Fruit fly (Drosophila melanogaster) whole organism, embryonic: ENCODE data around the gene CG5810.

Experiments used
- Atf6 ChIP-seq: fragments of 200-800 bp; sonication (Bioruptor generic); IDR thresholded peaks from 2 replicates; pipeline ENCODE4 v1.3.6; 2022; ENCODE audit warnings: missing biosample characterization, missing genetic modification characterization
- Bgb ChIP-seq: fragments of 200-800 bp; sonication (Bioruptor generic); IDR thresholded peaks from 2 replicates; pipeline ENCODE4 v1.3.6; 2022; ENCODE audit warnings: missing biosample characterization, missing genetic modification characterization; ENCODE audit not compliant: partially characterized antibody
- BtbVII ChIP-seq: fragments of 200-800 bp; sonication (Bioruptor generic); optimal IDR thresholded peaks from 3 replicates; lab custom pipeline; 2017; ENCODE audit warnings: missing biosample characterization, mild to moderate bottlenecking, missing genetic modification characterization
- Bteb2 ChIP-seq: fragments of 200-800 bp; sonication (Bioruptor generic); optimal IDR thresholded peaks from 2 replicates; lab custom pipeline; 2016; ENCODE audit warnings: missing biosample characterization, missing genetic modification characterization
- CG10274 ChIP-seq: fragments of 200-800 bp; sonication (Bioruptor generic); optimal IDR thresholded peaks from 3 replicates; lab custom pipeline; 2017; ENCODE audit warnings: missing biosample characterization, mild to moderate bottlenecking, missing genetic modification characterization
- CG13123 ChIP-seq: fragments of 200-800 bp; sonication (Bioruptor generic); optimal IDR thresholded peaks from 2 replicates; lab custom pipeline; 2016; ENCODE audit warnings: missing biosample characterization, missing genetic modification characterization
- CG15514 ChIP-seq: fragments of 200-800 bp; sonication (Bioruptor generic); optimal IDR thresholded peaks from 3 replicates; lab custom pipeline; 2017; ENCODE audit warnings: missing biosample characterization, missing genetic modification characterization, mild to moderate bottlenecking, moderate library complexity, missing genetic modification reagents
- CG17385 ChIP-seq: fragments of 200-800 bp; sonication (Bioruptor generic); optimal IDR thresholded peaks from 3 replicates; lab custom pipeline; 2018; ENCODE audit warnings: missing biosample characterization, mild to moderate bottlenecking, missing genetic modification characterization
- CG2678 ChIP-seq: fragments of 200-800 bp; sonication (Bioruptor generic); optimal IDR thresholded peaks from 3 replicates; lab custom pipeline; 2019; ENCODE audit warnings: missing biosample characterization, mild to moderate bottlenecking, missing genetic modification characterization, moderate library complexity
- CG31365 ChIP-seq: fragments of 200-800 bp; sonication (Bioruptor generic); optimal IDR thresholded peaks from 2 replicates; lab custom pipeline; 2018; ENCODE audit warnings: missing biosample characterization, mild to moderate bottlenecking, missing genetic modification characterization
- CG33213 ChIP-seq: fragments of 200-800 bp; sonication (Bioruptor generic); optimal IDR thresholded peaks from 3 replicates; lab custom pipeline; 2016; ENCODE audit warnings: missing biosample characterization, missing genetic modification characterization
- CG34224 ChIP-seq: fragments of 200-800 bp; sonication (Bioruptor generic); IDR thresholded peaks from 3 replicates; pipeline ENCODE4 v1.3.6; 2022; ENCODE audit warnings: missing biosample characterization, missing genetic modification characterization; ENCODE audit not compliant: partially characterized antibody
- CG34422 ChIP-seq: fragments of 200-800 bp; sonication (Bioruptor generic); IDR thresholded peaks from 3 replicates; pipeline ENCODE4 v1.3.6; 2022; ENCODE audit warnings: missing biosample characterization, missing genetic modification characterization
- CG3726 ChIP-seq: fragments of 200-800 bp; sonication (Bioruptor generic); IDR thresholded peaks from 3 replicates; pipeline ENCODE4, ENCODE4 v1.3.6; 2022; ENCODE audit warnings: missing biosample characterization, missing genetic modification characterization
- CG3847 ChIP-seq: fragments of 200-800 bp; sonication (Bioruptor generic); IDR thresholded peaks from 2 replicates; pipeline ENCODE4 v1.3.6; 2022; ENCODE audit warnings: missing biosample characterization, missing genetic modification characterization
- CG6254 ChIP-seq: fragments of 200-800 bp; sonication (Bioruptor generic); optimal IDR thresholded peaks from 3 replicates; lab custom pipeline; 2017; ENCODE audit warnings: mild to moderate bottlenecking, missing biosample characterization, missing genetic modification reagents, missing genetic modification characterization
- CG6765 ChIP-seq: fragments of 200-800 bp; sonication (Bioruptor generic); optimal IDR thresholded peaks from 3 replicates; lab custom pipeline; 2017; ENCODE audit warnings: missing biosample characterization, mild to moderate bottlenecking, missing genetic modification characterization
- CG7271 ChIP-seq: fragments of 200-800 bp; sonication (Bioruptor generic); optimal IDR thresholded peaks from 2 replicates; lab custom pipeline; 2018; ENCODE audit warnings: missing biosample characterization, mild to moderate bottlenecking, missing genetic modification characterization, moderate library complexity
- CG7357 ChIP-seq: fragments of 200-800 bp; sonication (Bioruptor generic); IDR thresholded peaks from 3 replicates; pipeline ENCODE4 v1.3.6; 2022; ENCODE audit warnings: missing biosample characterization, missing genetic modification characterization
- CG7963 ChIP-seq: fragments of 200-800 bp; sonication (Bioruptor generic); IDR thresholded peaks from 3 replicates; pipeline ENCODE4 v1.3.6; 2022; ENCODE audit warnings: missing biosample characterization, missing genetic modification characterization; ENCODE audit not compliant: partially characterized antibody
- CG7987 ChIP-seq: fragments of 200-800 bp; sonication (Bioruptor generic); optimal IDR thresholded peaks from 2 replicates; lab custom pipeline; 2018; ENCODE audit warnings: missing biosample characterization, mild to moderate bottlenecking, missing genetic modification characterization, moderate library complexity
- CG8089 ChIP-seq: fragments of 200-800 bp; sonication (Bioruptor generic); optimal IDR thresholded peaks from 3 replicates; lab custom pipeline; 2016; ENCODE audit warnings: missing biosample characterization, missing genetic modification characterization
- CG9727 ChIP-seq: fragments of 200-800 bp; sonication (Bioruptor generic); optimal IDR thresholded peaks from 3 replicates; lab custom pipeline; 2017; ENCODE audit warnings: missing biosample characterization, mild to moderate bottlenecking, missing genetic modification characterization
- CG9932 ChIP-seq: fragments of 200-800 bp; sonication (Bioruptor generic); IDR thresholded peaks from 2 replicates; pipeline ENCODE4 v1.3.6; 2022; ENCODE audit warnings: missing biosample characterization, missing genetic modification characterization
- CHES-1-like ChIP-seq: fragments of 200-800 bp; sonication (Bioruptor generic); optimal IDR thresholded peaks from 2 replicates; lab custom pipeline; 2016; ENCODE audit warnings: missing biosample characterization, missing genetic modification characterization
- Camta ChIP-seq: fragments of 200-800 bp; sonication (Bioruptor generic); optimal IDR thresholded peaks from 2 replicates; lab custom pipeline; 2016; ENCODE audit warnings: missing biosample characterization, missing genetic modification characterization
- CoRest ChIP-seq: fragments of 200-800 bp; sonication (Bioruptor generic); optimal IDR thresholded peaks from 3 replicates; lab custom pipeline; 2018; ENCODE audit warnings: missing biosample characterization, mild to moderate bottlenecking, missing genetic modification characterization, moderate library complexity
- Dek ChIP-seq: fragments of 200-800 bp; sonication (Bioruptor generic); optimal IDR thresholded peaks from 3 replicates; lab custom pipeline; 2019; ENCODE audit warnings: missing biosample characterization, mild to moderate bottlenecking, missing genetic modification characterization, moderate library complexity
- Dp ChIP-seq: fragments of 200-800 bp; sonication (Bioruptor generic); optimal IDR thresholded peaks from 2 replicates; lab custom pipeline; 2018; ENCODE audit warnings: missing biosample characterization, mild to moderate bottlenecking, missing genetic modification characterization, moderate library complexity
- Ets97D ChIP-seq: fragments of 200-800 bp; sonication (Bioruptor generic); optimal IDR thresholded peaks from 3 replicates; lab custom pipeline; 2016; ENCODE audit warnings: missing biosample characterization, missing genetic modification characterization
- HmgZ ChIP-seq: fragments of 200-800 bp; sonication (Bioruptor generic); optimal IDR thresholded peaks from 2 replicates; lab custom pipeline; 2018; ENCODE audit warnings: missing biosample characterization, mild to moderate bottlenecking, missing genetic modification characterization
- Opbp ChIP-seq: fragments of 200-800 bp; sonication (Bioruptor generic); IDR thresholded peaks from 3 replicates; pipeline ENCODE4 v1.3.6; 2022; ENCODE audit warnings: missing biosample characterization, missing genetic modification characterization; ENCODE audit not compliant: partially characterized antibody
- Tbp ChIP-seq: fragments of >200 bp; optimal IDR thresholded peaks from 2 replicates; lab custom pipeline; 2018; ENCODE audit warnings: missing biosample characterization, missing genetic modification characterization
- aop ChIP-seq: fragments of 200-800 bp; sonication (Bioruptor generic); IDR thresholded peaks from 2 replicates; pipeline ENCODE4 v1.3.6; 2022; ENCODE audit warnings: missing biosample characterization, missing genetic modification characterization
- ara ChIP-seq: fragments of 200-800 bp; sonication (Bioruptor generic); IDR thresholded peaks from 2 replicates; pipeline ENCODE4 v1.3.6; 2022; ENCODE audit warnings: missing biosample characterization, missing genetic modification characterization
- ash1 ChIP-seq: fragments of 200-800 bp; sonication (Bioruptor generic); optimal IDR thresholded peaks from 2 replicates; lab custom pipeline; 2018; ENCODE audit warnings: missing biosample characterization, mild to moderate bottlenecking, missing genetic modification characterization
- chn ChIP-seq: fragments of 200-800 bp; sonication (Bioruptor generic); optimal IDR thresholded peaks from 2 replicates; lab custom pipeline; 2016; ENCODE audit warnings: missing biosample characterization, missing genetic modification characterization
- cwo ChIP-seq: fragments of 200-800 bp; sonication (Bioruptor generic); optimal IDR thresholded peaks from 3 replicates; lab custom pipeline; 2017; ENCODE audit warnings: missing biosample characterization, missing genetic modification characterization, mild to moderate bottlenecking, moderate library complexity, missing genetic modification reagents
- disco-r ChIP-seq: fragments of 200-800 bp; sonication (Bioruptor generic); optimal IDR thresholded peaks from 2 replicates; lab custom pipeline; 2016; ENCODE audit warnings: missing biosample characterization, missing genetic modification characterization
- dmrt99B ChIP-seq: fragments of 200-800 bp; sonication (Bioruptor generic); optimal IDR thresholded peaks from 2 replicates; lab custom pipeline; 2018; ENCODE audit warnings: missing biosample characterization, mild to moderate bottlenecking, missing genetic modification characterization, moderate library complexity
- ewg ChIP-seq: fragments of 200-800 bp; sonication (Bioruptor generic); optimal IDR thresholded peaks from 3 replicates; lab custom pipeline; 2017; ENCODE audit warnings: mild to moderate bottlenecking, missing biosample characterization, missing genetic modification reagents, missing genetic modification characterization
- fd3F ChIP-seq: fragments of 200-800 bp; sonication (Bioruptor generic); optimal IDR thresholded peaks from 2 replicates; lab custom pipeline; 2018; ENCODE audit warnings: missing biosample characterization, mild to moderate bottlenecking, missing genetic modification characterization, moderate library complexity
- grau ChIP-seq: fragments of 200-800 bp; optimal IDR thresholded peaks from 3 replicates; lab custom pipeline; 2019; ENCODE audit warnings: missing biosample characterization, mild to moderate bottlenecking, missing genetic modification characterization, moderate library complexity
- ken ChIP-seq: fragments of 200-800 bp; sonication (Bioruptor generic); IDR thresholded peaks from 3 replicates; pipeline ENCODE4 v1.3.6; 2022; ENCODE audit warnings: missing biosample characterization, missing genetic modification characterization
- klu ChIP-seq: fragments of 200-800 bp; sonication (Bioruptor generic); IDR thresholded peaks from 2 replicates; pipeline ENCODE4 v1.3.6; 2022; ENCODE audit warnings: missing biosample characterization, missing genetic modification characterization
- row ChIP-seq: fragments of 200-800 bp; sonication (Bioruptor generic); IDR thresholded peaks from 3 replicates; pipeline ENCODE4 v1.3.6; 2022; ENCODE audit warnings: missing biosample characterization, missing genetic modification characterization
- schlank ChIP-seq: fragments of 200-800 bp; sonication (Bioruptor generic); optimal IDR thresholded peaks from 2 replicates; lab custom pipeline; 2018; ENCODE audit warnings: missing biosample characterization, mild to moderate bottlenecking, missing genetic modification characterization
- seq ChIP-seq: fragments of 200-800 bp; sonication (Bioruptor generic); IDR thresholded peaks from 2 replicates; pipeline ENCODE4 v1.3.6; 2022; ENCODE audit warnings: missing biosample characterization, missing genetic modification characterization
- sqz ChIP-seq: fragments of 200-800 bp; sonication (Bioruptor generic); optimal IDR thresholded peaks from 3 replicates; lab custom pipeline; 2018; ENCODE audit warnings: missing biosample characterization, mild to moderate bottlenecking, missing genetic modification characterization
- stwl ChIP-seq: fragments of 200-800 bp; sonication (Bioruptor generic); optimal IDR thresholded peaks from 3 replicates; lab custom pipeline; 2018; ENCODE audit warnings: missing biosample characterization, mild to moderate bottlenecking, missing genetic modification characterization, moderate library complexity
- toy ChIP-seq: fragments of 200-800 bp; sonication (Bioruptor generic); IDR thresholded peaks from 2 replicates; pipeline ENCODE4 v1.3.6; 2022; ENCODE audit warnings: missing biosample characterization, missing genetic modification characterization

Gene CG5810

dm6 chr3R:21180391-21180796, 16.8 kb downstream of the CG5810 start (continued):
- no peak for TF ChIP-seq Camta (GFP tag; lab: Kevin White, UChicago)
- no peak for TF ChIP-seq CG10274
- TF ChIP-seq CG7271 (tag; lab: Kevin White, UChicago) = no peak
- TF ChIP-seq CG8089 (GFP tag; lab: Kevin White, UChicago) = no peak
- TF ChIP-seq Bteb2 (GFP tag; lab: Kevin White, UChicago) = no peak
- 0 out of 2 replicates have a peak, but pooled peaks have one; percentile 37 for TF ChIP-seq Atf6 (GFP tag; lab: Robert Waterston, UW)
- TF ChIP-seq dmrt99B (tag; lab: Kevin White, UChicago) = peak; percentile 16
- 0 out of 2 replicates have a peak, but pooled peaks have one; percentile 17 for TF ChIP-seq seq (GFP tag; lab: Robert Waterston, UW)
- no peak for TF ChIP-seq CG34224 (GFP tag; lab: Robert Waterston, UW)
- TF ChIP-seq grau = peak; percentile 9
- no peak for TF ChIP-seq Bgb (GFP tag; lab: Robert Waterston, UW)
- TF ChIP-seq ash1 = no peak
- no peak for TF ChIP-seq CG3726 (GFP tag; lab: Robert Waterston, UW)
- no peak for TF ChIP-seq CG7357 (GFP tag; lab: Robert Waterston, UW)
- no peak for TF ChIP-seq stwl (tag; lab: Kevin White, UChicago)
- TF ChIP-seq CG9727 (GFP tag; lab: Kevin White, UChicago) = peak; percentile 29
- no peak for TF ChIP-seq CG7987 (GFP tag; lab: Kevin White, UChicago)
- TF ChIP-seq Opbp (GFP tag; lab: Robert Waterston, UW) = no peak
- TF ChIP-seq schlank = no peak
- no peak for TF ChIP-seq CG6254
- no peak for TF ChIP-seq Ets97D
- TF ChIP-seq BtbVII = no peak
- TF ChIP-seq CG13123 (GFP tag; lab: Kevin White, UChicago) = no peak
- TF ChIP-seq CG9932 = 0 out of 2 replicates have a peak, but pooled peaks have one; percentile 10
- TF ChIP-seq CG6765 (GFP tag; lab: Kevin White, UChicago) = peak; percentile 8
- TF ChIP-seq cwo (GFP tag; lab: Kevin White, UChicago) = no peak
- no peak for TF ChIP-seq CG3847 (GFP tag; lab: Robert Waterston, UW)
- no peak for TF ChIP-seq klu (GFP tag; lab: Robert Waterston, UW)
- TF ChIP-seq ara (GFP tag; lab: Robert Waterston, UW) = no peak
- TF ChIP-seq disco-r = no peak
- no peak for TF ChIP-seq CoRest (tag; lab: Kevin White, UChicago)
- peak; percentile 40; the same call in 2 of the 3 replicates for TF ChIP-seq row
- peak; percentile 5 for TF ChIP-seq CG15514 (GFP tag; lab: Kevin White, UChicago)
- no peak for TF ChIP-seq CG33213 (GFP tag; lab: Kevin White, UChicago)
- TF ChIP-seq CG31365 (tag; lab: Kevin White, UChicago) = no peak
- TF ChIP-seq ewg (GFP tag; lab: Kevin White, UChicago) = no peak
- peak; percentile 11 for TF ChIP-seq Dek (tag; lab: Kevin White, UChicago)
- no peak for TF ChIP-seq CG17385
- no peak for TF ChIP-seq CG7963 (GFP tag; lab: Robert Waterston, UW)
- no peak for TF ChIP-seq Dp (GFP tag; lab: Kevin White, UChicago)
- no peak for TF ChIP-seq fd3F
- no peak for TF ChIP-seq ken (GFP tag; lab: Robert Waterston, UW)
- TF ChIP-seq HmgZ (tag; lab: Kevin White, UChicago) = no peak
- TF ChIP-seq Tbp (GFP tag; lab: Kevin White, UChicago) = no peak
- no peak for TF ChIP-seq CG34422
- TF ChIP-seq CG2678 (tag; lab: Kevin White, UChicago) = peak; percentile 32
- TF ChIP-seq toy (GFP tag; lab: Robert Waterston, UW) = no peak
- no peak for TF ChIP-seq chn (GFP tag; lab: Kevin White, UChicago)
- TF ChIP-seq sqz = no peak
- TF ChIP-seq CHES-1-like (GFP tag; lab: Kevin White, UChicago) = no peak
- no peak for TF ChIP-seq aop (GFP tag; lab: Robert Waterston, UW)
